Worm (Caenorhabditis elegans): Measurements from ENCODE around the gene pid-1.

pid-1 gene

DNA sequence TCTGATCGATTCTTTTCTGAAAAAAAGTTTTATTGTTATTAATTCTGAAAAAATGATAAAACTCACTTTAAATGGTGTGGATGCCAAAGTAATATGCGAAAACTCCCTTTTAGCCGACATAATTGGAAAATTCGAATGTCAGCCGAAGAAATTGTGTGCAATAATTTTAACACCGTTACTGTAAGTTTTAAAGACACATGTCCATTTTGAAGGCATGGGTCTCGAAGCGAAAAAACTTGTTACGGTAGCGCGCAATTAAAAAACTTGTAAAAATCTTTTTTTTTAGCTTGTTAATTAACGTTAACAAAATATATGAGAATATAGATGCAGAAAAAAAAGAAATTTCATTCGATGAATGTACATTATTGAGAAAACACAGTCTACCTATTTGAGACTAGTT is at the start of gene pid-1:
TSS of gene pid-1 (minus strand) at position 173 of the 400 bp plus-strand sequence.
- no peak for TF ChIP-seq ztf-23 (GFP tag; IDR thresholded peaks at IDR 0.05)
- TF ChIP-seq flt-1 (GFP tag; IDR thresholded peaks at IDR 0.05): no peak
- TF ChIP-seq klf-2 (GFP tag; conservative IDR thresholded peaks at IDR 0.05): no peak
- no peak for TF ChIP-seq ref-1 (GFP tag; conservative IDR thresholded peaks at IDR 0.05)
- no peak for TF ChIP-seq T22C8.4 (GFP tag; IDR thresholded peaks at IDR 0.05)
- no peak for TF ChIP-seq cog-1 (tag; optimal IDR thresholded peaks at IDR 0.05)
- TF ChIP-seq ztf-29 (GFP tag; IDR thresholded peaks at IDR 0.05): no peak
- TF ChIP-seq tab-1 (GFP tag; IDR thresholded peaks at IDR 0.05): no peak
- TF ChIP-seq med-1 (GFP tag; optimal IDR thresholded peaks at IDR 0.05; ENCODE audit: insufficient read depth): no peak

DNA sequence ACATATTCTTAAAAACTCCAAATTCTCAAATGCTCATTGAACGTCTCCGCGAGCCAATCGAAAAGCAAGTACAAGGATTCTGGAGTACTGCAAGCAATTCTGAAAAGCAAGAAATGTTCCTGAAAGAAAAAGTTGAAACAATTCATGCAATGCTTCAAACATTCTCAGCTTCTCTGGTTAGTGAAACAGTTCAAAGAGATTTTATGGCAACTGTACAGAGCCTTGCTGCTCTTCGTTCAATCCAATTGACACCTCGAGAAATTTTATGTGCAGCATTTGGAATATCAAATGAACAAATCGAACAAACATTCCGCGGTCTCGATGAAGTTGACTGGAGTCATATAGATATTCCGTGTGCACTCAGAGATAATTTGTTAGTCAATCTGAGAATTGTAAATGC is 46.4 kb upstream of the pid-1 start:
- TF ChIP-seq med-1 (GFP tag; optimal IDR thresholded peaks at IDR 0.05; ENCODE audit: insufficient read depth) (no peak), klf-2 (GFP tag; conservative IDR thresholded peaks at IDR 0.05) (no peak), tab-1 (GFP tag; IDR thresholded peaks at IDR 0.05) (no peak), cog-1 (tag; optimal IDR thresholded peaks at IDR 0.05) (no peak), T22C8.4 (GFP tag; IDR thresholded peaks at IDR 0.05) (no peak), ref-1 (GFP tag; conservative IDR thresholded peaks at IDR 0.05) (no peak), ztf-29 (GFP tag; IDR thresholded peaks at IDR 0.05) (no peak), flt-1 (GFP tag; IDR thresholded peaks at IDR 0.05) (no peak), ztf-23 (GFP tag; IDR thresholded peaks at IDR 0.05) (no peak)

- TF ChIP-seq klf-2 (GFP tag; conservative IDR thresholded peaks at IDR 0.05) (no peak), med-1 (GFP tag; optimal IDR thresholded peaks at IDR 0.05; ENCODE audit: insufficient read depth) (no peak), tab-1 (GFP tag; IDR thresholded peaks at IDR 0.05) (no peak), ztf-29 (GFP tag; IDR thresholded peaks at IDR 0.05) (no peak), ztf-23 (GFP tag; IDR thresholded peaks at IDR 0.05) (no peak), flt-1 (GFP tag; IDR thresholded peaks at IDR 0.05) (no peak), cog-1 (tag; optimal IDR thresholded peaks at IDR 0.05) (no peak), T22C8.4 (GFP tag; IDR thresholded peaks at IDR 0.05) (no peak), ref-1 (GFP tag; conservative IDR thresholded peaks at IDR 0.05) (no peak)
Observed at ce11 chrII:7724603-7725002, 34.2 kb upstream of the pid-1 start, which contains the start of gene cpna-2. Gene cpna-2 (plus strand): TSS chrII:7724903.

DNA sequence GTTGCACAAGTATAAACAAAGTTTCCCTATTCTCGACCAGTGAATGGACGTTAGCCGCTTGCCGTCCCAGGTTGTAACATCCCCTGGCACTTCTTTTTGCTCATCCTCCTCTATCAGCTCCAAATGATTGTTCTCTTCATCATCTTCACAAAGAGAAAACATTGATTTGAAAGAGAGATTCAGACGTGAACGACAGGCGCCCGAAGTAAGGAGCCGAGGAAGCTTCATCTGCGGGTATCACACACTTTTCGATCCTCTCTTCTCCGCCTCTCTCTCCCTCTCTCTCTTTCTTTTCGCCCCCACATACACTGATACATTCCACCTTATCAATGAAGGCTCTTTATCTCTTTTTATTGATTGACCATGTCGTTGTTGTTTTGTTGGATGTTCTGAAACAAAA is 32.4 kb upstream of the pid-1 start:
- no peak for TF ChIP-seq klf-2 (GFP tag; conservative IDR thresholded peaks at IDR 0.05)
- no peak for TF ChIP-seq flt-1 (GFP tag; IDR thresholded peaks at IDR 0.05)
- TF ChIP-seq cog-1 (tag; optimal IDR thresholded peaks at IDR 0.05): no peak
- no peak for TF ChIP-seq med-1 (GFP tag; optimal IDR thresholded peaks at IDR 0.05; ENCODE audit: insufficient read depth)
- no peak for TF ChIP-seq ztf-29 (GFP tag; IDR thresholded peaks at IDR 0.05)
- TF ChIP-seq T22C8.4 (GFP tag; IDR thresholded peaks at IDR 0.05): no peak

DNA sequence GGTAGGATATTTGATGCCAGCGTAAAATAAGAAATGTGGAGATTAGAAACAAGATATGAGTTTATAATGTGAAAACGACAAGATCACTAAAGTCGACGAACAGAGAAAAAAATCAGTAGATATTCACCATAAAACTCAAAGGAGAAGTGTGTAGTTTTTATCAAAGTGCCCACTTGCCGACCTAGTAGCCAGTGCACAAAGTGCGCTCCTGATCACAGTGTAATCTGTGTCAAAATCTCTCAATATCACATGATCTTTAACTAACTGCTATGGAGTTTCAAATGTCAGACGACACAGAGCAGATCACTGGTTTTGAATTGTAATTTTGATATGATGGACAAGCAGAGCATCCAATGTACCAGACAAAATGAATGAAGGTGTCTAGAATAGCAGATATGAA is 30.1 kb upstream of the pid-1 start:
- no peak for TF ChIP-seq tab-1 (GFP tag; IDR thresholded peaks at IDR 0.05)
- no peak for TF ChIP-seq cog-1 (tag; optimal IDR thresholded peaks at IDR 0.05)
- TF ChIP-seq ref-1 (GFP tag; conservative IDR thresholded peaks at IDR 0.05): no peak
- TF ChIP-seq T22C8.4 (GFP tag; IDR thresholded peaks at IDR 0.05): no peak
- no peak for TF ChIP-seq flt-1 (GFP tag; IDR thresholded peaks at IDR 0.05)
- TF ChIP-seq ztf-29 (GFP tag; IDR thresholded peaks at IDR 0.05): no peak
- no peak for TF ChIP-seq med-1 (GFP tag; optimal IDR thresholded peaks at IDR 0.05; ENCODE audit: insufficient read depth)
- TF ChIP-seq ztf-23 (GFP tag; IDR thresholded peaks at IDR 0.05): no peak
- no peak for TF ChIP-seq klf-2 (GFP tag; conservative IDR thresholded peaks at IDR 0.05)

DNA sequence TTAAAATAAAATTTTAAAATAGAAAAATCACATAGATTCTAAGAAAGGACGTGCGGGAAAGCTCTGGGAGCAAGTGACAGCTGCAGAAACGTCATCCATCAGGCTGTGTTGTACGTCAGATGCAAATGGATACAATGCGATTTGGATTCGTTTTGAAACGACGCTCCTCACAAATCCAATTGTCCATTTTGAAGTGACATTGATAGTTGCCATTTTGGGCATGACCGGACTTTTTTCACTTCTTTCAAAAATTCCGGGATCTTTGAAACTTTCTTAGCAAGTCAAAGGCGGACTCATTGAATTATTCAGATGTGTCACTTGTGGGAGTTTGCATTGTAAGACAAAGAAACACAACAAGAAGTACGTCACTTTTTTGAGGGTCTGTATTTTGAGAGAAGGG is 28.7 kb upstream of the pid-1 start:
- TF ChIP-seq tab-1 (GFP tag; IDR thresholded peaks at IDR 0.05) (no peak), klf-2 (GFP tag; conservative IDR thresholded peaks at IDR 0.05) (no peak), ztf-29 (GFP tag; IDR thresholded peaks at IDR 0.05) (no peak), ztf-23 (GFP tag; IDR thresholded peaks at IDR 0.05) (no peak), cog-1 (tag; optimal IDR thresholded peaks at IDR 0.05) (no peak), T22C8.4 (GFP tag; IDR thresholded peaks at IDR 0.05) (no peak), ref-1 (GFP tag; conservative IDR thresholded peaks at IDR 0.05) (no peak), flt-1 (GFP tag; IDR thresholded peaks at IDR 0.05) (no peak), med-1 (GFP tag; optimal IDR thresholded peaks at IDR 0.05; ENCODE audit: insufficient read depth) (no peak)

DNA sequence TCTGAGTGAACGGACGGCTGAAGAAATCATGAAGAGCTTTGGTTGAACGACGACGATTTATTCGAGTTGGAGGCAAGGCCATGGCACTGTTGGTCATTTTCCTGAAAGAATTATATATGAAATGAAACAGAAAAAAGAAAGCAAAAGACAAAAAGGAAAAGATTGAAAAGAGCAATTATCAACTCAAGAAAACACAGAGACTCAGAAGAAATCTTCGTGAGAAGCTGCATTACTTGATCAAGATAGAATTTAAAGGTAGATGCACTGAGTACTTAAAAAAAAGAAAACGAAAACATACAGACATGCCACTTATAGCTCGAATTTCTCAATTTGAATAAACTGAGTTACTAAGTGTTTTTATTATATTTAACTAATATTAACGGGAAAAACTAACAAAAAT is 28.1 kb upstream of the pid-1 start, which contains the start of gene cpna-5:
TSS of gene cpna-5 (minus strand) at position 101 of the 400 bp plus-strand sequence.
- TF ChIP-seq cog-1 (tag; optimal IDR thresholded peaks at IDR 0.05): no peak
- TF ChIP-seq T22C8.4 (GFP tag; IDR thresholded peaks at IDR 0.05): no peak
- no peak for TF ChIP-seq flt-1 (GFP tag; IDR thresholded peaks at IDR 0.05)
- TF ChIP-seq med-1 (GFP tag; optimal IDR thresholded peaks at IDR 0.05; ENCODE audit: insufficient read depth): no peak
- no peak for TF ChIP-seq klf-2 (GFP tag; conservative IDR thresholded peaks at IDR 0.05)
- no peak for TF ChIP-seq tab-1 (GFP tag; IDR thresholded peaks at IDR 0.05)
- no peak for TF ChIP-seq ref-1 (GFP tag; conservative IDR thresholded peaks at IDR 0.05)
- no peak for TF ChIP-seq ztf-23 (GFP tag; IDR thresholded peaks at IDR 0.05)
- no peak for TF ChIP-seq ztf-29 (GFP tag; IDR thresholded peaks at IDR 0.05)

DNA sequence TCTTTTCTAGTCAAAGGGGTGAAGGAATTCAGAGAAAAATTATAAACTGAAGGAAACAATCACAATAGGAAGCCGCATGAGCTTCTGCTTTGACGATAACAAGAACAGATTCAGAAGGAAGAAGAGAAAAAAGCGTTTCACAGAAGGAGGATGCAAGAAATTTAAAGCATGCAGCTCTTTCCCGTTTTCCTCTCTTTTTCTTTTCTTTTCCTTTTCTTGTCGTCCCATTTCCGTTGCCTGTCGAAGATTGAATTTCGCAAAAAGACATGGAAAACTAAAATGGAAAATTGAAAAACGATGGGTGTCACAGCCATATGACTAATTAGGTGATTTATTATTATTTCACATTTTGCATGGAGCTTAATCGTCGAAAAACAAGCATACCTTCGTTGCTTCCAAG is 25.8 kb upstream of the pid-1 start:
- no peak for TF ChIP-seq klf-2 (GFP tag; conservative IDR thresholded peaks at IDR 0.05)
- TF ChIP-seq T22C8.4 (GFP tag; IDR thresholded peaks at IDR 0.05): no peak

DNA sequence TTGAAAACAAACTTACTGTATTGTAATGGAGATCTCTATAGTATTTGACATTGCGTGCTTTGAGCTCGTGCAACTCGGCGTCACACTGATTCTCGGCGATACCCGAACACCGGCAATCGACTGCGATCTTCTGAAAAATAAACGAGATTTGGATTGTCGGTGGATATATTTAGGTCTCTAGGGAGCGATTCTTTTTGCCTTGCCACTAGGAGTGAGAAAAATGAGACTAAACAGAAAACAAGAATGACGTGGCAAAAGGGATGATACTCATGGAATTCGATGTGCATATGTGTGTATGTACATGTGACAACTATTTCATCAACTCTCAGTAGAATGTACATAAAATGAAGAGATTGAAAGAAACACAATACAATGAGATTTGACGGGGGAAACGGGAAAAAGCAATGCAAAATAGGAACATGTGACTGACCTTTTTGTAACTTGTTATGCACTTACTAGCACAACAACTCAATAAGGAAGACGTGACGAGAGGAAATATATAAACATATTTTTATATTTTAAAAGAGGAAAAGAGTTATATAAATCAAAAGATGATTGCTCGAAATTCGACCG is 24.3 kb upstream of the pid-1 start:
- TF ChIP-seq cog-1 (tag; optimal IDR thresholded peaks at IDR 0.05) (no peak), ztf-23 (GFP tag; IDR thresholded peaks at IDR 0.05) (no peak), ref-1 (GFP tag; conservative IDR thresholded peaks at IDR 0.05) (no peak), flt-1 (GFP tag; IDR thresholded peaks at IDR 0.05) (no peak), T22C8.4 (GFP tag; IDR thresholded peaks at IDR 0.05) (no peak), klf-2 (GFP tag; conservative IDR thresholded peaks at IDR 0.05) (no peak), tab-1 (GFP tag; IDR thresholded peaks at IDR 0.05) (no peak), med-1 (GFP tag; optimal IDR thresholded peaks at IDR 0.05; ENCODE audit: insufficient read depth) (no peak), ztf-29 (GFP tag; IDR thresholded peaks at IDR 0.05) (no peak)

DNA sequence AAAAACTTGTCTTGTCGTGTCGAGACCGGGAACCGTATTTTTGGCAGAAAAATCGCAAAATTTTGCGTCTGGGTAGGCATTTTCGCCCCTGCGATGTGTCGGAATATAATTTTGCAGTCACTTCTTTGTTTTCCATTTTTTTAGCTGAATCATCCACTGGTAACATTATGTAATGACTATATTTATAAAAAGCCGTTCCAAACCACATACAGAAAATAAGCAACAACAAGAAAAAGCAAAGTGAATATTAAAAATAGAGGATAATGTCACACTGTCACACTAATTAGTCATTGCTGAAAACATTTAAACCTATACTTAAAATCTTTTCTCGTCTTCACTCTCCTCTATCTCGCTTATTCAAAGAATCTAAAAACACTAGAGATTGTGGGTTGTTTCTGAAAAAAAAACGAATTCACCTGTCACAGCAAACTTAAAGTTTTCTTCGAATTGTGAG is 19.0 kb upstream of the pid-1 start, which contains the start of gene sre-1:
TSS of gene sre-1 (plus strand) at position 404 of the 454 bp plus-strand sequence.
- TF ChIP-seq flt-1 (GFP tag; IDR thresholded peaks at IDR 0.05): no peak
- no peak for TF ChIP-seq ztf-23 (GFP tag; IDR thresholded peaks at IDR 0.05)

Measured in whole organism, midembryonic.